Worm (Caenorhabditis elegans): ENCODE results near the gene decr-1.3.

decr-1.3 gene

ce11 chrII:8141135-8141534 lies 32.2 kb downstream of the decr-1.3 start:
- TF ChIP-seq ceh-16 (tag; optimal IDR thresholded peaks at IDR 0.05) (no peak), blmp-1 (tag; optimal IDR thresholded peaks at IDR 0.05; ENCODE audit: insufficient read depth) (no peak), unc-39 (tag; optimal IDR thresholded peaks at IDR 0.05) (no peak), unc-55 (GFP tag; optimal IDR thresholded peaks at IDR 0.05) (no peak), lin-13 (GFP tag; optimal IDR thresholded peaks at IDR 0.05) (no peak), sem-4 (tag; optimal IDR thresholded peaks at IDR 0.05) (no peak), ama-1 (optimal IDR thresholded peaks at IDR 0.05) (no peak), ceh-82 (tag; optimal IDR thresholded peaks at IDR 0.05) (no peak), nhr-129 (tag; optimal IDR thresholded peaks at IDR 0.05) (no peak)

DNA sequence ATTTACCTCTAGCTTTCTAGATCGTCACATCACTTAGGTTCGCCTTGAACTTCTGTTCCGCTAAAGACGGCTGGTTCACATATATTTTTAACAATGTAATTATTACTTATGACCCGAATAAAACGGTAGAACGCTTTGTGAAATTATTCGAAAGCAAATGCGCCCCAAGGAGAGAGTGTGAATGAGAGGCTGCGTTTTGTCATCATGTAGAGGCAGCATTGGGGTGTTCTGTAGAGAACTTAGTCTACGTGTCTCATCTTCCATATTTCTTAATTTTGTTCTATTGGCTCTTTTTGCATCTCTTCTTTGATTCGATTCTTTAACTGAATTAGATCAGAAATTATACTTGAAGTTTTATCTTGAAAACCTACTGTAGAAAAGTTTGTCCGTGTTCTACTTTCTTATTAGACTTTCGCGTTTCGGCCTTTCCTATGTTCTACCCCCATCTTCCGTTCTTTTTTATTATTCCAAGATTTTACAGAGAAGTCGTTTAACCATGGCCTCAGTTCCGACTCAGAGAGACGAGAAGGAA lies 35.3 kb downstream of the decr-1.3 start, which contains the start of gene cdc-48.2:
Gene cdc-48.2 (plus strand): TSS at position 482 of the 532 bp plus-strand sequence.
- TF ChIP-seq lin-11 (tag; optimal IDR thresholded peaks at IDR 0.05), result no peak
- TF ChIP-seq F13H6.1 (tag; optimal IDR thresholded peaks at IDR 0.05), result no peak
- TF ChIP-seq R02D3.7 (tag; optimal IDR thresholded peaks at IDR 0.05), result no peak
- no peak for TF ChIP-seq nhr-11 (tag; optimal IDR thresholded peaks at IDR 0.05)
- no peak for TF ChIP-seq ztf-4 (tag; optimal IDR thresholded peaks at IDR 0.05)
- no peak for TF ChIP-seq ceh-16 (tag; optimal IDR thresholded peaks at IDR 0.05)
- TF ChIP-seq zag-1 (tag; optimal IDR thresholded peaks at IDR 0.05), result no peak
- TF ChIP-seq unc-55 (GFP tag; optimal IDR thresholded peaks at IDR 0.05), result peak; percentile 2
- no peak for TF ChIP-seq unc-39 (tag; optimal IDR thresholded peaks at IDR 0.05)
- TF ChIP-seq nhr-25 (tag; optimal IDR thresholded peaks at IDR 0.05), result no peak
- no peak for TF ChIP-seq ztf-1 (GFP tag; conservative IDR thresholded peaks at IDR 0.05)
- no peak for TF ChIP-seq nhr-6 (tag; optimal IDR thresholded peaks at IDR 0.05)
- TF ChIP-seq nhr-237 (tag; optimal IDR thresholded peaks at IDR 0.05), result no peak
- TF ChIP-seq fos-1 (tag; optimal IDR thresholded peaks at IDR 0.05), result peak; percentile 0
- TF ChIP-seq nhr-77 (tag; optimal IDR thresholded peaks at IDR 0.05), result no peak
- no peak for TF ChIP-seq sem-4 (tag; optimal IDR thresholded peaks at IDR 0.05)
- TF ChIP-seq blmp-1 (tag; optimal IDR thresholded peaks at IDR 0.05; ENCODE audit: insufficient read depth), result no peak
- TF ChIP-seq ztf-11 (tag; optimal IDR thresholded peaks at IDR 0.05), result no peak
- TF ChIP-seq nhr-129 (tag; optimal IDR thresholded peaks at IDR 0.05), result no peak
- no peak for TF ChIP-seq unc-62 (GFP tag; optimal IDR thresholded peaks at IDR 0.05)
- no peak for TF ChIP-seq sma-9 (GFP tag; optimal IDR thresholded peaks at IDR 0.05)
- no peak for TF ChIP-seq sma-9 (tag; optimal IDR thresholded peaks at IDR 0.05)
- TF ChIP-seq crh-2 (tag; optimal IDR thresholded peaks at IDR 0.05), result no peak
- no peak for TF ChIP-seq ceh-82 (tag; optimal IDR thresholded peaks at IDR 0.05)
- no peak for TF ChIP-seq elt-1 (tag; optimal IDR thresholded peaks at IDR 0.05)
- peak; percentile 36 for TF ChIP-seq C34F6.9 (tag; optimal IDR thresholded peaks at IDR 0.05)
- no peak for TF ChIP-seq elt-3 (tag; optimal IDR thresholded peaks at IDR 0.05)
- TF ChIP-seq gmeb-1 (tag; optimal IDR thresholded peaks at IDR 0.05), result no peak
- TF ChIP-seq skn-1 (tag; optimal IDR thresholded peaks at IDR 0.05), result peak; percentile 86
- TF ChIP-seq lsy-2 (tag; optimal IDR thresholded peaks at IDR 0.05), result peak in 1 of 2 experiments; percentile 27
- TF ChIP-seq ama-1 (optimal IDR thresholded peaks at IDR 0.05), result no peak
- TF ChIP-seq peb-1 (tag; optimal IDR thresholded peaks at IDR 0.05), result no peak
- no peak for TF ChIP-seq Y55F3AM.14 (GFP tag; optimal IDR thresholded peaks at IDR 0.05)
- TF ChIP-seq lin-39 (tag; optimal IDR thresholded peaks at IDR 0.05), result no peak
- no peak for TF ChIP-seq dmd-4 (tag; optimal IDR thresholded peaks at IDR 0.05)

DNA sequence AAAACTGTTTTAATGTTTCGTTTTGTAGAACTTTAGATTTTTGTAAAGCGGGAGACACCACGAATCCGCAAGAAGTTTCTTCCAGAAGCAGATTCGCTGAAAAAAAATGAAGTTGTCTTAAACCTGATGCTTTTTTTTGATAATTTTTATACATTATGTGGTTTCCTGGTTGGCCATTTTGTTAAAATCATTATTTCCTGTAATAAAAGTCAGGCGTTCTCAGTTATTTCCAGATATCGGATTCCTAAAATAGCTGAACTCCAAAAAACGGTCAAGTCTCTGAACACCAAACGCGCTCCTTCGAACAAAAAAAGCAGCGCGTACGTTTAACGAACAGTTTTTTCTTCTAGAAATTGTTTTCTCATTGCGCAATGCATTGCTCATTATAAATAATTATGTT lies 36.0 kb downstream of the decr-1.3 start:
- TF ChIP-seq C34F6.9 (tag; optimal IDR thresholded peaks at IDR 0.05) (peak; percentile 37), ztf-4 (tag; optimal IDR thresholded peaks at IDR 0.05) (no peak), nhr-129 (tag; optimal IDR thresholded peaks at IDR 0.05) (peak; percentile 49), F13H6.1 (tag; optimal IDR thresholded peaks at IDR 0.05) (no peak), nhr-25 (tag; optimal IDR thresholded peaks at IDR 0.05) (peak; percentile 8), crh-2 (tag; optimal IDR thresholded peaks at IDR 0.05) (no peak), unc-55 (GFP tag; optimal IDR thresholded peaks at IDR 0.05) (peak; percentile 29), gmeb-1 (tag; optimal IDR thresholded peaks at IDR 0.05) (peak; percentile 21), skn-1 (tag; optimal IDR thresholded peaks at IDR 0.05) (peak; percentile 16), sma-3 (GFP tag; optimal IDR thresholded peaks at IDR 0.05) (peak; percentile 1), lsy-2 (tag; optimal IDR thresholded peaks at IDR 0.05) (peak in 1 of 2 experiments; percentile 67)

DNA sequence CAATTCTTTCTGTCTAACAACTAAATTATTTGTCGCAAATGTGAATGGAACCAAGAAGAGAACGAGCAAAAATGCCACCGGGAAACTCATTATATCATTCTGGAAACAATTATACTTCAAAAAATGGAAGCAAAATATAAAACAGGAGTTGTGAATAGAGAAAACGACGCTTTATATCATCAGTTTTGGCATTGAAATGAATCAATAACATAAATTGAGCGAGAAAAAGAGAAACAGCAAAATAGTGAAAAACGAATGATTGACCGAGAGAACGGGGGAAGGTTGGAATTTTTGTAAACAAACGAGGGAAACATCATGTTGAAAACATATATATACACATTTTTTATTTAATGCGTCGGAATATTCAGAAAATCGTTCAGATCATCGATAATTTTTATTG lies 36.5 kb downstream of the decr-1.3 start, which contains the start of gene ctns-1:
Gene ctns-1 (minus strand): TSS at position 101 of the 400 bp plus-strand sequence.
- TF ChIP-seq alr-1 (tag; optimal IDR thresholded peaks at IDR 0.05), result no peak
- TF ChIP-seq sma-9 (GFP tag; optimal IDR thresholded peaks at IDR 0.05), result no peak
- TF ChIP-seq sma-9 (tag; optimal IDR thresholded peaks at IDR 0.05), result no peak
- TF ChIP-seq ztf-1 (GFP tag; conservative IDR thresholded peaks at IDR 0.05), result no peak
- TF ChIP-seq lin-11 (tag; optimal IDR thresholded peaks at IDR 0.05), result no peak
- TF ChIP-seq C34F6.9 (tag; optimal IDR thresholded peaks at IDR 0.05), result no peak
- no peak for TF ChIP-seq nhr-6 (tag; optimal IDR thresholded peaks at IDR 0.05)
- no peak for TF ChIP-seq unc-62 (GFP tag; optimal IDR thresholded peaks at IDR 0.05)
- TF ChIP-seq nhr-10 (tag; optimal IDR thresholded peaks at IDR 0.05), result no peak
- no peak for TF ChIP-seq nhr-77 (tag; optimal IDR thresholded peaks at IDR 0.05)
- TF ChIP-seq F13H6.1 (tag; optimal IDR thresholded peaks at IDR 0.05), result no peak
- no peak for TF ChIP-seq lsy-2 (tag; optimal IDR thresholded peaks at IDR 0.05)
